Worm (Caenorhabditis elegans) whole organism, young adult: ENCODE measurements around the gene pges-2.

Experiments used
- F49E8.2 ChIP-seq: sonication (generic microtip); optimal IDR thresholded peaks from 3 replicates; lab custom pipeline; 2017; ENCODE audit warnings: missing genetic modification characterization, mild to moderate bottlenecking, missing compliant biosample characterization, antibody characterized with exemption, moderate library complexity; ENCODE audit not compliant: insufficient read depth
- ama-1 ChIP-seq, 3 experiments: fragments of 150-350 bp in 1 of 3; sonication (generic microtip) in 2 of 3; optimal IDR thresholded peaks; 2 replicates each; lab custom pipeline; 2014 to 2018; ENCODE audit warnings: missing biosample characterization in 2 of 3, missing genetic modification characterization in 2 of 3, missing genetic modification reagents in 2 of 3
- lin-40 ChIP-seq: sonication (generic microtip); optimal IDR thresholded peaks from 2 replicates; lab custom pipeline; 2016; ENCODE audit warnings: missing genetic modification characterization, mild to moderate bottlenecking, missing compliant biosample characterization, missing genotype, missing genetic modification reagents
- unc-130 ChIP-seq: sonication (generic microtip); optimal IDR thresholded peaks from 2 replicates; lab custom pipeline; 2016; ENCODE audit warnings: missing genetic modification reagents, missing genetic modification characterization, missing compliant biosample characterization
- unc-62 ChIP-seq: fragments of 150-350 bp; optimal IDR thresholded peaks from 2 replicates; lab custom pipeline; 2014; ENCODE audit warnings: missing biosample characterization, missing genetic modification reagents, missing genetic modification characterization
- zim-3 ChIP-seq: sonication (generic microtip); optimal IDR thresholded peaks from 2 replicates; lab custom pipeline; 2017; ENCODE audit warnings: mild to moderate bottlenecking, missing genetic modification characterization, moderate library complexity, missing compliant biosample characterization

DNA sequence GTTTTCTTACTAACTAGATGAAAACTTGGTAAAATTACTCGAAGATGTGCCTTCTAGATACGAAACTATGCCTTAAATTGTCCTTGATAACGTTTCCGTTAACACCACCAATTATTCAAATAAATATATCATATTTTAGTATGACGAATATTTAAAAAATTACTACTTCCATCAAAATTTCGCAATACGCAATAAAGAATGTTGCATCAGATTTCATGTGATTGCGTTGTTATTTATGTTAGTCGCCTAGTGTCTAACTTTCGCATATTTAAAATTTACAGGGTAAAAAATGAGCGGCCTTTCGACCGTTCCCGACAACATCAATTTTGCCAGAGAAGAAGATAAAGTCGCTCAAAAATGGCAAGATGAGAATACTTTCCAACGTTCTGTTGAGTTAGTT, 736 bp upstream of the pges-2 start, which contains the start of gene iars-1:
- no peak for TF ChIP-seq lin-40 (tag; lab: Kevin White, UChicago)
- no peak for TF ChIP-seq ama-1 (optimal IDR thresholded peaks at IDR 0.05; lab: Kevin White, UChicago)
- TF ChIP-seq ama-1 (GFP tag; optimal IDR thresholded peaks at IDR 0.05; lab: Kevin White, UChicago), result no peak
- no peak for TF ChIP-seq F49E8.2
- no peak for TF ChIP-seq unc-130
- no peak for TF ChIP-seq zim-3
- TF ChIP-seq unc-62 (GFP tag; lab: Kevin White, UChicago), result no peak
